Worm (Caenorhabditis elegans) whole organism, late embryonic: ENCODE results near the gene W04D2.4.

Experiments used
- C08G9.2 ChIP-seq: sonication (generic microtip); optimal IDR thresholded peaks from 2 replicates; lab custom pipeline; 2016; ENCODE audit warnings: mild to moderate bottlenecking, missing genetic modification characterization, moderate library complexity, missing compliant biosample characterization
- C38D4.7 ChIP-seq: fragments of 200-800 bp; sonication (Bioruptor generic); optimal IDR thresholded peaks from 2 replicates; lab custom pipeline; 2018; ENCODE audit warnings: mild to moderate bottlenecking, missing genetic modification characterization, moderate library complexity, missing compliant biosample characterization
- ahr-1 ChIP-seq: sonication (generic microtip); optimal IDR thresholded peaks from 2 replicates; lab custom pipeline; 2016; ENCODE audit warnings: missing genetic modification characterization, missing compliant biosample characterization
- ama-1 ChIP-seq: fragments of 150-350 bp; optimal IDR thresholded peaks from 2 replicates; lab custom pipeline; 2014
- ceh-18 ChIP-seq: sonication (generic microtip); optimal IDR thresholded peaks from 2 replicates; lab custom pipeline; 2016; ENCODE audit warnings: missing genetic modification characterization, missing compliant biosample characterization
- ceh-19 ChIP-seq: fragments of 200-800 bp; sonication (Bioruptor generic); optimal IDR thresholded peaks from 2 replicates; lab custom pipeline; 2018; ENCODE audit warnings: mild to moderate bottlenecking, missing genetic modification characterization, missing compliant biosample characterization
- ceh-22 ChIP-seq: sonication (generic microtip); optimal IDR thresholded peaks from 2 replicates; lab custom pipeline; 2017; ENCODE audit warnings: missing biosample characterization, missing genetic modification characterization
- ceh-24 ChIP-seq: sonication (generic microtip); optimal IDR thresholded peaks from 2 replicates; lab custom pipeline; 2016; ENCODE audit warnings: mild to moderate bottlenecking, missing genetic modification characterization, missing compliant biosample characterization
- ceh-31 ChIP-seq: sonication (generic microtip); optimal IDR thresholded peaks from 2 replicates; lab custom pipeline; 2016; ENCODE audit warnings: missing genetic modification characterization, missing compliant biosample characterization
- ceh-45 ChIP-seq: fragments of 200-800 bp; sonication (Bioruptor generic); IDR thresholded peaks from 2 replicates; pipeline ENCODE4 v1.3.6; 2022; ENCODE audit warnings: missing genetic modification reagents, missing genetic modification characterization, missing compliant biosample characterization
- ceh-9 ChIP-seq: sonication (generic microtip); optimal IDR thresholded peaks from 2 replicates; lab custom pipeline; 2016; ENCODE audit warnings: mild to moderate bottlenecking, missing genetic modification characterization, inconsistent platforms, missing compliant biosample characterization
- dmd-4 ChIP-seq: sonication (generic microtip); optimal IDR thresholded peaks from 2 replicates; lab custom pipeline; 2016; ENCODE audit warnings: borderline replicate concordance, missing genetic modification characterization, missing compliant biosample characterization
- dve-1 ChIP-seq: sonication (generic microtip); optimal IDR thresholded peaks from 2 replicates; lab custom pipeline; 2017; ENCODE audit warnings: antibody characterized with exemption, mild to moderate bottlenecking, missing genetic modification characterization, missing compliant biosample characterization
- elt-2 ChIP-seq: sonication (generic microtip); optimal IDR thresholded peaks from 2 replicates; lab custom pipeline; 2016; ENCODE audit warnings: missing genetic modification reagents, missing genetic modification characterization, missing compliant biosample characterization
- fax-1 ChIP-seq: sonication (generic microtip); optimal IDR thresholded peaks from 2 replicates; lab custom pipeline; 2016; ENCODE audit warnings: missing genotype, missing genetic modification characterization, missing compliant biosample characterization
- hlh-15 ChIP-seq: sonication (generic microtip); optimal IDR thresholded peaks from 2 replicates; lab custom pipeline; 2016; ENCODE audit warnings: missing genetic modification characterization, missing compliant biosample characterization
- hlh-6 ChIP-seq: sonication (generic microtip); optimal IDR thresholded peaks from 2 replicates; lab custom pipeline; 2016; ENCODE audit warnings: missing genotype, missing genetic modification characterization, missing compliant biosample characterization
- lin-11 ChIP-seq: fragments of 200-800 bp; sonication (Bioruptor generic); optimal IDR thresholded peaks from 2 replicates; lab custom pipeline; 2018; ENCODE audit warnings: mild to moderate bottlenecking, missing genetic modification characterization, missing compliant biosample characterization
- mec-3 ChIP-seq: sonication (generic microtip); optimal IDR thresholded peaks from 2 replicates; lab custom pipeline; 2016; ENCODE audit warnings: borderline replicate concordance, missing genetic modification characterization, missing compliant biosample characterization
- nhr-11 ChIP-seq: fragments of 150-350 bp; optimal IDR thresholded peaks from 2 replicates; lab custom pipeline; 2014; ENCODE audit warnings: missing biosample characterization, missing genetic modification characterization
- nhr-232 ChIP-seq: sonication (generic microtip); optimal IDR thresholded peaks from 2 replicates; lab custom pipeline; 2016; ENCODE audit warnings: missing genetic modification characterization, missing compliant biosample characterization
- npax-4 ChIP-seq: sonication (generic microtip); optimal IDR thresholded peaks from 2 replicates; lab custom pipeline; 2016; ENCODE audit warnings: missing genetic modification characterization, missing compliant biosample characterization
- odd-2 ChIP-seq: sonication (generic microtip); optimal IDR thresholded peaks from 2 replicates; lab custom pipeline; 2017; ENCODE audit warnings: antibody characterized with exemption, mild to moderate bottlenecking, missing genetic modification characterization, missing compliant biosample characterization
- pag-3 ChIP-seq: sonication (generic microtip); optimal IDR thresholded peaks from 2 replicates; lab custom pipeline; 2016; ENCODE audit warnings: missing compliant biosample characterization, missing genetic modification characterization, borderline replicate concordance
- pat-9 ChIP-seq: fragments of 200-800 bp; sonication (Bioruptor generic); optimal IDR thresholded peaks from 2 replicates; lab custom pipeline; 2018; ENCODE audit warnings: mild to moderate bottlenecking, missing genetic modification characterization, moderate library complexity, missing compliant biosample characterization
- pax-1 ChIP-seq: fragments of 150-350 bp; optimal IDR thresholded peaks from 2 replicates; lab custom pipeline; 2014; ENCODE audit warnings: missing biosample characterization, missing genetic modification characterization
- pha-4 ChIP-seq: fragments of 150-350 bp; optimal IDR thresholded peaks from 2 replicates; lab custom pipeline; 2018; ENCODE audit warnings: missing biosample characterization, missing genetic modification reagents, missing genetic modification characterization
- ref-2 ChIP-seq: sonication (generic microtip); optimal IDR thresholded peaks from 2 replicates; lab custom pipeline; 2016; ENCODE audit warnings: missing genetic modification characterization, missing compliant biosample characterization
- sdc-2 ChIP-seq: sonication (generic microtip); optimal IDR thresholded peaks from 2 replicates; lab custom pipeline; 2016; ENCODE audit warnings: missing genotype, missing genetic modification characterization, missing compliant biosample characterization
- sox-2 ChIP-seq: fragments of 200-800 bp; sonication (Bioruptor generic); IDR thresholded peaks from 2 replicates; pipeline ENCODE4 v1.3.6; 2022; ENCODE audit warnings: missing genetic modification reagents, missing genetic modification characterization, missing compliant biosample characterization
- sox-4 ChIP-seq: sonication (generic microtip); optimal IDR thresholded peaks from 2 replicates; lab custom pipeline; 2017; ENCODE audit warnings: mild to moderate bottlenecking, missing genetic modification characterization, inconsistent platforms, missing compliant biosample characterization
- ttx-3 ChIP-seq: sonication (generic microtip); optimal IDR thresholded peaks from 2 replicates; lab custom pipeline; 2016; ENCODE audit warnings: missing genetic modification reagents, missing genetic modification characterization, missing compliant biosample characterization
- unc-3 ChIP-seq, 2 experiments: fragments of 200-800 bp in 1 of 2; sonication (Bioruptor generic) in 1 of 2; sonication (generic microtip) in 1 of 2; conservative IDR thresholded peaks in 1 of 2; optimal IDR thresholded peaks in 1 of 2; 2 replicates each; pipeline versions ENCODE4 v1.3.6 to Lab custom; 2016 to 2022; ENCODE audit warnings: missing compliant biosample characterization in 2 of 2, missing genetic modification characterization in 2 of 2, missing genetic modification reagents in 1 of 2
- unc-55 ChIP-seq: sonication (generic microtip); optimal IDR thresholded peaks from 2 replicates; lab custom pipeline; 2017; ENCODE audit warnings: missing biosample characterization, missing genetic modification reagents, missing genetic modification characterization
- unc-86 ChIP-seq: sonication (generic microtip); optimal IDR thresholded peaks from 2 replicates; lab custom pipeline; 2016; ENCODE audit warnings: missing genetic modification characterization, missing compliant biosample characterization

The W04D2.4 gene

DNA sequence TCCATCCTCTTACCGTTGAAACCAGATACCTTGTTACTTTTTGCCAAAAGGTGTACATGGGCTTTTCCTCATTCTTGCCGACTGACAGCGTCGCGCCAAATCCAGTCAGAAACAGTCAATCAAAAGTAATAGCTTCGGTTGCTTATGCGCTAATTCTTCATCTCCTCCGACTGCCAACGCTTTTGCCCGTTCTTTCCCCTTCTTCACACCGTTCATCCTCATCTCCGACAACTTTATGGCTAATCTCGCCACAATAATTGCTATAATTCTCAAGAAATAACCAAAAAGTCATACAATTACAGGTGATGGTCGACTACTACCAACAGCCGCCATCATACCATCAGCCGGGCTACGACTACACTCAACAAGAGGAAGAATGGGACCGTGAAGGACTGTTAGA lies 19.4 kb downstream of the W04D2.4 start, which contains the start of gene atn-1:
atn-1 (plus strand) TSS at position 301 of the 400 bp plus-strand sequence.
- no peak for TF ChIP-seq ceh-9 (tag; lab: Kevin White, UChicago)
- no peak for TF ChIP-seq unc-3 (GFP tag; conservative IDR thresholded peaks at IDR 0.05; lab: Robert Waterston, UW)
- no peak for TF ChIP-seq unc-3 (tag; optimal IDR thresholded peaks at IDR 0.05; lab: Kevin White, UChicago)
- TF ChIP-seq ttx-3 (tag; lab: Kevin White, UChicago): no peak
- TF ChIP-seq sox-2 (GFP tag; lab: Robert Waterston, UW): no peak
- TF ChIP-seq unc-86: no peak

DNA sequence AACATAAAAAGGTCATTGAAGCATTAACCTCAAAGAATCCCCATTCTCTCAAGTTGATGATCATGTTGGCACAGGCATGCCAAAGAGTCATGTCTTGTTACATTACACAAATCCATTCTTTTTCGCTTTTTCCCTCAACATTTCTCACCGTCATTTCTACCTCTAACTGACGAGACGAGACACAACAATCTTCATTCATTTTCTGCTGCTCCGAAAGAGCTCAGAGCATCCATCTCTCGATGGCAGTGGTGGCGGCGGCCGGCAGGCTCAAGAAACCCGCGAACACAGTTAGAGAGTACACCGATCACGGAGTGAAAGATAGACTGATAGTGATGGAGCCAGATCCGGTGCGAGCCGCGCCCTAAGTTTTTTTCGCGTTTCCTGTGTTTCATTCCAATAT lies 20.4 kb downstream of the W04D2.4 start:
- peak; percentile 33 for TF ChIP-seq unc-55 (GFP tag; lab: Kevin White, UChicago)
- peak; percentile 69 for TF ChIP-seq ceh-18 (tag; lab: Kevin White, UChicago)
- TF ChIP-seq nhr-11 (tag; lab: Kevin White, UChicago): no peak
- TF ChIP-seq, all 69 proteins: peak for 2

DNA sequence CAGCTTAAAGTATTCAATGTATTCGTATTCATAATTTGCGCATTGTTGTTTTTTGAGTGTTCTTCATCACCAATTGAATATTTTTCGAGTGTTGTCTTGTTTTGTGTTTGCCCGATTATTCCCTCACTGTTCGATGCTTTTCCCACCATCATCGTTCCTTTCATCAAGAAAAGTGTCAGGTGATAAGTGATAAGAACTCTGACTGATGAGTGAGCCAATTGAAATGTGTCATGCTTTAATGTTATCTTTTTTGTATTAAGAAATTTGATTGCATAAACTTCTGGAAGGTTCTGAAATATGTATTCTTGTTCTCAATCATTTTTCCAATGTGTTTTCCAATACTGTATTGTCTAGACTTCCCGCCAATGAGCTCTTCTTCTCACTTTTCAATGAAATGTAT lies 22.2 kb downstream of the W04D2.4 start:
- TF ChIP-seq C38D4.7 (GFP tag; lab: Kevin White, UChicago) (no peak), ref-2 (tag; lab: Kevin White, UChicago) (no peak), unc-55 (GFP tag; lab: Kevin White, UChicago) (no peak), hlh-15 (no peak), hlh-6 (tag; lab: Kevin White, UChicago) (no peak), ahr-1 (tag; lab: Kevin White, UChicago) (no peak), pha-4 (tag; lab: Kevin White, UChicago) (no peak)

DNA sequence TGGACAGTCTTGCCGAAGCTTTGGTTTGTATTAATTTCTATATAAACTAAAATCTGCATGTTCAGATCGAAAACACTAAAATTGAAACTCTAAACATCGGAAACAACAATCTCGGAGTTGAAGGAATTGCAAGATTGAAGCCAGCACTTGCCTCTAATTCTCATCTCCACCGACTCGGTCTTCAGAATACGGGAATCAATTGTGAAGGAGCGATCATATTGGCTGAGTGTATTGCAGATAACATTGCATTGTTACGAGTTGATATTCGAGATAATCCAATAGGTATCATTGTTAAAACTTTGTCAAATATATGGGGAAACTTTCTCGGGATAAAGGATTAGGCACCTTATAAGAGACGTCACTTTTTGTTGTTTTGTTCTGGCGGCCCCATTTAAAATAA lies 27.2 kb downstream of the W04D2.4 start:
- TF ChIP-seq ceh-18 (tag; lab: Kevin White, UChicago) (no peak), ceh-45 (GFP tag; lab: Robert Waterston, UW) (no peak), ceh-19 (GFP tag; lab: Kevin White, UChicago) (no peak), unc-86 (no peak), odd-2 (tag; lab: Kevin White, UChicago) (no peak), dve-1 (tag; lab: Kevin White, UChicago) (no peak), pax-1 (tag; lab: Kevin White, UChicago) (no peak), ceh-22 (tag; lab: Kevin White, UChicago) (no peak), sox-4 (no peak), C08G9.2 (tag; lab: Kevin White, UChicago) (no peak), ttx-3 (tag; lab: Kevin White, UChicago) (no peak), lin-11 (no peak)
- TF ChIP-seq, all 69 proteins: peak for 0

DNA sequence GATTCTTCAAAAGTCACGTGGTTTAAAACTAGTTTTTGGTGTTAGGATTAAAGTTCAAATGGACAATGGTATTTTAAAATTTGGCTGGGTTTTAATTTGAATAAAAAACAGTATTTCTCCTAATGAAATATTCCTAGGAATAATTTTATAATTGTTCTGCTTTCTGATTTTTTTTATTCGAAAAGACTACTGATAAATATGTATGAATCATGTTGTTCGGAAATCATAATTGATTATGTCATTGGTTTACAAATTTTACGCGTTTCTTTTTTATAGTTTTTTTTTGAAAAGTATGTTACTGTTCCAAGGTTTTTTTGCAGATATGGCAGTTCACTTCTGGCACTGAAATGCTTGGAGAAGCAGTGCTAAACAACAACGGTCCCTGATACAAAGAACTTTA lies 29.2 kb downstream of the W04D2.4 start, which contains the start of gene F28C1.3:
F28C1.3 (plus strand) TSS at position 301 of the 400 bp plus-strand sequence.
- TF ChIP-seq dmd-4 (tag; lab: Kevin White, UChicago): no peak
- no peak for TF ChIP-seq nhr-232 (tag; lab: Kevin White, UChicago)
- no peak for TF ChIP-seq unc-3 (GFP tag; conservative IDR thresholded peaks at IDR 0.05; lab: Robert Waterston, UW)
- no peak for TF ChIP-seq unc-3 (tag; optimal IDR thresholded peaks at IDR 0.05; lab: Kevin White, UChicago)
- no peak for TF ChIP-seq ceh-22 (tag; lab: Kevin White, UChicago)
- TF ChIP-seq mec-3 (tag; lab: Kevin White, UChicago): no peak
- TF ChIP-seq ceh-24 (tag; lab: Kevin White, UChicago): no peak
- no peak for TF ChIP-seq ceh-31
- TF ChIP-seq elt-2: no peak
- TF ChIP-seq fax-1 (tag; lab: Kevin White, UChicago): no peak
- TF ChIP-seq pat-9 (tag; lab: Kevin White, UChicago): no peak
- TF ChIP-seq ama-1: no peak
- TF ChIP-seq pag-3: no peak
- no peak for TF ChIP-seq sdc-2 (tag; lab: Kevin White, UChicago)
- no peak for TF ChIP-seq npax-4 (tag; lab: Kevin White, UChicago)
